Fruit fly (Drosophila melanogaster): ENCODE results near the gene CG15369.

DNA sequence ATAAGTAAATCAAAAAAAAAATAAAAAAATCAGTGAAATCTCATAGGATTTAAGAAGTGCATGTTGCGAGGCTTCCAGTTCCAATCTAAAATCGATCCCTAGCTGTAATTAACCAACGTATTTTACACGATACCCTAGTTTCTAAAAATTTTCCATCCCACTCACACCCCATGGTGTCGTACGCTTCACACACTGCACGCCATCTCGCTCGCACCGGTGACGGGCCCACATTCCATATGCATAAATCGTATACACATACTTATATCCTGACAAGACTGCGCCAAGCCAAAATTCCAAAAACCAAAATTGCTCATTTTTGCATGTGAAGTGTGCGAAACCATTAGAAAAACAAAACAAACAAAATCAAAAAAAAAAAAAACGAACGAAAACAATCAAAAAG, 38.3 kb downstream of the CG15369 start:
- TF ChIP-seq CG32532 (GFP tag; IDR thresholded peaks at IDR 0.05) (no peak), dan (GFP tag; IDR thresholded peaks at IDR 0.05) (no peak), Dp (GFP tag; optimal IDR thresholded peaks at IDR 0.05) (no peak), CG12391 (tag; optimal IDR thresholded peaks at IDR 0.05) (no peak), CG12104 (GFP tag; optimal IDR thresholded peaks at IDR 0.05) (no peak), CG10431 (GFP tag; optimal IDR thresholded peaks at IDR 0.05) (no peak)

All from whole organism, embryonic.